Worm (Caenorhabditis elegans) whole organism, late embryonic: ENCODE data around the gene syx-16.

ENCODE experiments used
- C38D4.7 ChIP-seq: fragments of 200-800 bp; sonication (Bioruptor generic); optimal IDR thresholded peaks from 2 replicates; lab custom pipeline; 2018; ENCODE audit warnings: mild to moderate bottlenecking, missing genetic modification characterization, moderate library complexity, missing compliant biosample characterization
- K02D7.2 ChIP-seq: sonication (generic microtip); optimal IDR thresholded peaks from 2 replicates; lab custom pipeline; 2017; ENCODE audit warnings: mild to moderate bottlenecking, missing genetic modification characterization, missing compliant biosample characterization
- T23F11.4 ChIP-seq: fragments of 200-800 bp; sonication (Bioruptor generic); optimal IDR thresholded peaks from 2 replicates; lab custom pipeline; 2018; ENCODE audit warnings: mild to moderate bottlenecking, missing genetic modification characterization, missing compliant biosample characterization
- Y22D7AL.16 ChIP-seq: sonication (generic microtip); optimal IDR thresholded peaks from 2 replicates; lab custom pipeline; 2016; ENCODE audit warnings: missing genetic modification characterization, missing compliant biosample characterization
- ahr-1 ChIP-seq: sonication (generic microtip); optimal IDR thresholded peaks from 2 replicates; lab custom pipeline; 2016; ENCODE audit warnings: missing genetic modification characterization, missing compliant biosample characterization
- ama-1 ChIP-seq: fragments of 150-350 bp; optimal IDR thresholded peaks from 2 replicates; lab custom pipeline; 2014
- ceh-14 ChIP-seq: sonication (generic microtip); optimal IDR thresholded peaks from 2 replicates; lab custom pipeline; 2016; ENCODE audit warnings: missing genotype, missing genetic modification characterization, missing compliant biosample characterization
- ceh-18 ChIP-seq: sonication (generic microtip); optimal IDR thresholded peaks from 2 replicates; lab custom pipeline; 2016; ENCODE audit warnings: missing genetic modification characterization, missing compliant biosample characterization
- ceh-22 ChIP-seq: sonication (generic microtip); optimal IDR thresholded peaks from 2 replicates; lab custom pipeline; 2017; ENCODE audit warnings: missing biosample characterization, missing genetic modification characterization
- ceh-30 ChIP-seq: fragments of 150-350 bp; optimal IDR thresholded peaks from 2 replicates; lab custom pipeline; 2014; ENCODE audit warnings: missing biosample characterization, missing genetic modification characterization
- ceh-31 ChIP-seq: sonication (generic microtip); optimal IDR thresholded peaks from 2 replicates; lab custom pipeline; 2016; ENCODE audit warnings: missing genetic modification characterization, missing compliant biosample characterization
- ceh-34 ChIP-seq: sonication (generic microtip); optimal IDR thresholded peaks from 2 replicates; lab custom pipeline; 2016; ENCODE audit warnings: mild to moderate bottlenecking, missing genetic modification characterization, missing compliant biosample characterization
- ceh-45 ChIP-seq: fragments of 200-800 bp; sonication (Bioruptor generic); IDR thresholded peaks from 2 replicates; pipeline ENCODE4 v1.3.6; 2022; ENCODE audit warnings: missing genetic modification reagents, missing genetic modification characterization, missing compliant biosample characterization
- ceh-6 ChIP-seq: fragments of 200-800 bp; sonication (Bioruptor generic); optimal IDR thresholded peaks from 2 replicates; lab custom pipeline; 2018; ENCODE audit warnings: mild to moderate bottlenecking, missing genetic modification characterization, missing compliant biosample characterization
- ceh-9 ChIP-seq: sonication (generic microtip); optimal IDR thresholded peaks from 2 replicates; lab custom pipeline; 2016; ENCODE audit warnings: mild to moderate bottlenecking, missing genetic modification characterization, inconsistent platforms, missing compliant biosample characterization
- che-1 ChIP-seq: sonication (generic microtip); optimal IDR thresholded peaks from 2 replicates; lab custom pipeline; 2016; ENCODE audit warnings: mild to moderate bottlenecking, missing genetic modification characterization, missing compliant biosample characterization
- elt-2 ChIP-seq: sonication (generic microtip); optimal IDR thresholded peaks from 2 replicates; lab custom pipeline; 2016; ENCODE audit warnings: missing genetic modification reagents, missing genetic modification characterization, missing compliant biosample characterization
- elt-4 ChIP-seq: sonication (generic microtip); optimal IDR thresholded peaks from 2 replicates; lab custom pipeline; 2016; ENCODE audit warnings: missing genetic modification characterization, missing compliant biosample characterization
- ets-4 ChIP-seq: sonication (generic microtip); optimal IDR thresholded peaks from 2 replicates; lab custom pipeline; 2016; ENCODE audit warnings: missing genetic modification characterization, missing compliant biosample characterization
- fax-1 ChIP-seq: sonication (generic microtip); optimal IDR thresholded peaks from 2 replicates; lab custom pipeline; 2016; ENCODE audit warnings: missing genotype, missing genetic modification characterization, missing compliant biosample characterization
- fkh-10 ChIP-seq: fragments of 150-350 bp; optimal IDR thresholded peaks from 2 replicates; lab custom pipeline; 2014; ENCODE audit warnings: missing biosample characterization, missing genetic modification reagents, missing genetic modification characterization
- gmeb-2 ChIP-seq: sonication (generic microtip); optimal IDR thresholded peaks from 2 replicates; lab custom pipeline; 2016; ENCODE audit warnings: missing genetic modification characterization, inconsistent platforms, missing compliant biosample characterization
- hlh-13 ChIP-seq: fragments of 200-800 bp; sonication (Bioruptor generic); optimal IDR thresholded peaks from 2 replicates; lab custom pipeline; 2018; ENCODE audit warnings: mild to moderate bottlenecking, missing genetic modification characterization, missing compliant biosample characterization
- hlh-15 ChIP-seq: sonication (generic microtip); optimal IDR thresholded peaks from 2 replicates; lab custom pipeline; 2016; ENCODE audit warnings: missing genetic modification characterization, missing compliant biosample characterization
- hlh-30 ChIP-seq: sonication (generic microtip); optimal IDR thresholded peaks from 2 replicates; lab custom pipeline; 2017; ENCODE audit warnings: antibody characterized with exemption, missing genetic modification characterization, missing compliant biosample characterization; ENCODE audit not compliant: insufficient read depth
- hlh-6 ChIP-seq: sonication (generic microtip); optimal IDR thresholded peaks from 2 replicates; lab custom pipeline; 2016; ENCODE audit warnings: missing genotype, missing genetic modification characterization, missing compliant biosample characterization
- lim-6 ChIP-seq: sonication (generic microtip); optimal IDR thresholded peaks from 2 replicates; lab custom pipeline; 2016; ENCODE audit warnings: missing genetic modification characterization, missing compliant biosample characterization
- lin-11 ChIP-seq: fragments of 200-800 bp; sonication (Bioruptor generic); optimal IDR thresholded peaks from 2 replicates; lab custom pipeline; 2018; ENCODE audit warnings: mild to moderate bottlenecking, missing genetic modification characterization, missing compliant biosample characterization
- madf-2 ChIP-seq: sonication (generic microtip); optimal IDR thresholded peaks from 2 replicates; lab custom pipeline; 2017; ENCODE audit warnings: missing genetic modification characterization, missing compliant biosample characterization
- mec-3 ChIP-seq: sonication (generic microtip); optimal IDR thresholded peaks from 2 replicates; lab custom pipeline; 2016; ENCODE audit warnings: borderline replicate concordance, missing genetic modification characterization, missing compliant biosample characterization
- nhr-232 ChIP-seq: sonication (generic microtip); optimal IDR thresholded peaks from 2 replicates; lab custom pipeline; 2016; ENCODE audit warnings: missing genetic modification characterization, missing compliant biosample characterization
- odd-2 ChIP-seq: sonication (generic microtip); optimal IDR thresholded peaks from 2 replicates; lab custom pipeline; 2017; ENCODE audit warnings: antibody characterized with exemption, mild to moderate bottlenecking, missing genetic modification characterization, missing compliant biosample characterization
- pag-3 ChIP-seq: sonication (generic microtip); optimal IDR thresholded peaks from 2 replicates; lab custom pipeline; 2016; ENCODE audit warnings: missing compliant biosample characterization, missing genetic modification characterization, borderline replicate concordance
- pat-9 ChIP-seq: fragments of 200-800 bp; sonication (Bioruptor generic); optimal IDR thresholded peaks from 2 replicates; lab custom pipeline; 2018; ENCODE audit warnings: mild to moderate bottlenecking, missing genetic modification characterization, moderate library complexity, missing compliant biosample characterization
- pax-1 ChIP-seq: fragments of 150-350 bp; optimal IDR thresholded peaks from 2 replicates; lab custom pipeline; 2014; ENCODE audit warnings: missing biosample characterization, missing genetic modification characterization
- pha-2 ChIP-seq: sonication (generic microtip); optimal IDR thresholded peaks from 2 replicates; lab custom pipeline; 2017; ENCODE audit warnings: mild to moderate bottlenecking, missing genetic modification characterization, missing compliant biosample characterization
- pha-4 ChIP-seq: fragments of 150-350 bp; optimal IDR thresholded peaks from 2 replicates; lab custom pipeline; 2018; ENCODE audit warnings: missing biosample characterization, missing genetic modification reagents, missing genetic modification characterization
- pros-1 ChIP-seq: fragments of 150-350 bp; optimal IDR thresholded peaks from 2 replicates; lab custom pipeline; 2014; ENCODE audit warnings: missing biosample characterization, missing genetic modification reagents, missing genetic modification characterization
- rnt-1 ChIP-seq: sonication (generic microtip); optimal IDR thresholded peaks from 2 replicates; lab custom pipeline; 2016; ENCODE audit warnings: missing genetic modification characterization, missing compliant biosample characterization
- sdc-2 ChIP-seq: sonication (generic microtip); optimal IDR thresholded peaks from 2 replicates; lab custom pipeline; 2016; ENCODE audit warnings: missing genotype, missing genetic modification characterization, missing compliant biosample characterization
- tbx-2 ChIP-seq: sonication (generic microtip); optimal IDR thresholded peaks from 2 replicates; lab custom pipeline; 2016; ENCODE audit warnings: missing genetic modification characterization, missing compliant biosample characterization
- tbx-7 ChIP-seq: sonication (generic microtip); optimal IDR thresholded peaks from 2 replicates; lab custom pipeline; 2016; ENCODE audit warnings: missing genotype, missing genetic modification characterization, missing compliant biosample characterization
- ttx-3 ChIP-seq: sonication (generic microtip); optimal IDR thresholded peaks from 2 replicates; lab custom pipeline; 2016; ENCODE audit warnings: missing genetic modification reagents, missing genetic modification characterization, missing compliant biosample characterization
- unc-3 ChIP-seq, 2 experiments: fragments of 200-800 bp in 1 of 2; sonication (Bioruptor generic) in 1 of 2; sonication (generic microtip) in 1 of 2; conservative IDR thresholded peaks in 1 of 2; optimal IDR thresholded peaks in 1 of 2; 2 replicates each; pipeline versions ENCODE4 v1.3.6 to Lab custom; 2016 to 2022; ENCODE audit warnings: missing compliant biosample characterization in 2 of 2, missing genetic modification characterization in 2 of 2, missing genetic modification reagents in 1 of 2
- unc-42 ChIP-seq: sonication (generic microtip); optimal IDR thresholded peaks from 2 replicates; lab custom pipeline; 2016; ENCODE audit warnings: missing genotype, missing genetic modification characterization, missing compliant biosample characterization
- unc-55 ChIP-seq: sonication (generic microtip); optimal IDR thresholded peaks from 2 replicates; lab custom pipeline; 2017; ENCODE audit warnings: missing biosample characterization, missing genetic modification reagents, missing genetic modification characterization
- unc-86 ChIP-seq: sonication (generic microtip); optimal IDR thresholded peaks from 2 replicates; lab custom pipeline; 2016; ENCODE audit warnings: missing genetic modification characterization, missing compliant biosample characterization
- zip-5 ChIP-seq: sonication (generic microtip); optimal IDR thresholded peaks from 2 replicates; lab custom pipeline; 2016; ENCODE audit warnings: missing genetic modification characterization, missing compliant biosample characterization
- ztf-16 ChIP-seq: sonication (generic microtip); optimal IDR thresholded peaks from 2 replicates; lab custom pipeline; 2017; ENCODE audit warnings: missing genetic modification characterization, missing compliant biosample characterization

syx-16 gene

ce11 chrIII:5228839-5229238, 19.9 kb upstream of the syx-16 start:
- no peak for TF ChIP-seq K02D7.2 (tag; lab: Kevin White, UChicago)
- no peak for TF ChIP-seq tbx-2 (tag; lab: Kevin White, UChicago)
- no peak for TF ChIP-seq elt-4 (tag; lab: Kevin White, UChicago)
- TF ChIP-seq fkh-10 (GFP tag; lab: Kevin White, UChicago) = no peak
- no peak for TF ChIP-seq rnt-1 (tag; lab: Kevin White, UChicago)
- TF ChIP-seq fax-1 (tag; lab: Kevin White, UChicago) = no peak
- no peak for TF ChIP-seq ahr-1 (tag; lab: Kevin White, UChicago)
- no peak for TF ChIP-seq pag-3 (tag; lab: Kevin White, UChicago)
- no peak for TF ChIP-seq lin-11 (tag; lab: Kevin White, UChicago)
- no peak for TF ChIP-seq nhr-232 (tag; lab: Kevin White, UChicago)
- no peak for TF ChIP-seq sdc-2
- TF ChIP-seq hlh-13 (GFP tag; lab: Kevin White, UChicago) = no peak
- TF ChIP-seq hlh-30 = no peak
- TF ChIP-seq ceh-45 (GFP tag; lab: Robert Waterston, UW) = no peak
- TF ChIP-seq pros-1 = no peak
- no peak for TF ChIP-seq unc-86
- no peak for TF ChIP-seq pha-2
- TF ChIP-seq ztf-16 (tag; lab: Kevin White, UChicago) = no peak

DNA sequence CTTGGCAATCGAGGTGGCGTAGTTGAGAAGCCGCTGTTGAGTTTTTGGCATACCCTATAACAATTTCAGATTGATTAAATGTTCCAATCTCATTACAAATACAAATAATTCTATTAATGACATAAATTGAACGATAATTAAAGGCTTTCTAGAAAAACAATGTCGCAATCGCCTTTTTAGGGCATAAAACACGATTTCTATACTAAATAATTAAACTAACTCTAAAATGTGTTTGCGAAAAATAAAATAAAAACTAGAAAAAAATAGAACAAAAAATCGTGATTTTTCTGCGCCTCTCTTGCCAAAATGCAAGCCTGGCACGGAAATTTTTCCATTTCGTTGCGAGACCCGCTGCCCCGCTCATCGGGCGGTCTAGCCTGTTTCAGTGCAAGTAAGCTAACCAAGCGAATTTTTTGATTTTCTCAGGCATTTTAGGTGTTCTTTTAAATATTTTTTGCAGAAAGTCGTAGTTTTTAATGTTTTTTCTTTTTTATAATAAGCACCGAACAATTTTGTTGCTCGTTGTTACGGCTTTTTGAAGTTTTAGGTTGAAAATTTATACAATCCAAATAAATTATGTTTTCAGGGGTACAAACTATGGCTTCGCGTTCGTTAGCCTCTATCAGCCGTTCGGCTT, 19.0 kb upstream of the syx-16 start, which contains the start of the genes C34E10.12, C34E10.10 and atp-2:
Gene C34E10.12, minus strand, starts transcription at position 51 of the 637 bp plus-strand sequence.
Gene C34E10.10, minus strand, starts transcription at position 54 of the 637 bp plus-strand sequence.
Gene atp-2, plus strand, starts transcription at position 587 of the 637 bp plus-strand sequence.
- no peak for TF ChIP-seq elt-4 (tag; lab: Kevin White, UChicago)
- peak; percentile 22 for TF ChIP-seq pax-1 (tag; lab: Kevin White, UChicago)
- peak; percentile 78 for TF ChIP-seq ceh-31 (tag; lab: Kevin White, UChicago)
- peak; percentile 56 for TF ChIP-seq ceh-34 (tag; lab: Kevin White, UChicago)
- peak; percentile 68 for TF ChIP-seq ets-4 (tag; lab: Kevin White, UChicago)
- TF ChIP-seq ama-1 (lab: Kevin White, UChicago) = no peak
- TF ChIP-seq pros-1 = no peak
- no peak for TF ChIP-seq ahr-1 (tag; lab: Kevin White, UChicago)
- peak; percentile 33 for TF ChIP-seq ttx-3
- TF ChIP-seq hlh-30 = no peak
- TF ChIP-seq unc-55 (GFP tag; lab: Kevin White, UChicago) = no peak
- no peak for TF ChIP-seq che-1 (tag; lab: Kevin White, UChicago)
- TF ChIP-seq fax-1 (tag; lab: Kevin White, UChicago) = no peak
- peak; percentile 37 for TF ChIP-seq ceh-14 (tag; lab: Kevin White, UChicago)
- no peak for TF ChIP-seq ceh-30
- TF ChIP-seq ceh-18 (tag; lab: Kevin White, UChicago) = peak; percentile 48
- TF ChIP-seq hlh-15 (tag; lab: Kevin White, UChicago) = no peak
- no peak for TF ChIP-seq zip-5
- no peak for TF ChIP-seq pha-4 (tag; lab: Kevin White, UChicago)
- TF ChIP-seq lim-6 (tag; lab: Kevin White, UChicago) = no peak
- no peak for TF ChIP-seq odd-2
- TF ChIP-seq unc-42 (tag; lab: Kevin White, UChicago) = peak; percentile 49
- no peak for TF ChIP-seq fkh-10 (GFP tag; lab: Kevin White, UChicago)
- TF ChIP-seq lin-11 (tag; lab: Kevin White, UChicago) = no peak
- TF ChIP-seq nhr-232 (tag; lab: Kevin White, UChicago) = no peak
- TF ChIP-seq tbx-7 = no peak
- TF ChIP-seq madf-2 = no peak
- no peak for TF ChIP-seq hlh-13 (GFP tag; lab: Kevin White, UChicago)
- TF ChIP-seq elt-2 = peak; percentile 51
- no peak for TF ChIP-seq gmeb-2
- no peak for TF ChIP-seq sdc-2
- no peak for TF ChIP-seq T23F11.4 (GFP tag; lab: Kevin White, UChicago)
- no peak for TF ChIP-seq ceh-6 (GFP tag; lab: Kevin White, UChicago)
- TF ChIP-seq pha-2 = no peak
- no peak for TF ChIP-seq C38D4.7
- TF ChIP-seq mec-3 (tag; lab: Kevin White, UChicago) = no peak
- TF ChIP-seq unc-3 (GFP tag; conservative IDR thresholded peaks at IDR 0.05; lab: Robert Waterston, UW) = no peak; the same call in 1 of the 2 replicates
- no peak for TF ChIP-seq unc-3 (tag; optimal IDR thresholded peaks at IDR 0.05; lab: Kevin White, UChicago)
- no peak for TF ChIP-seq pat-9 (tag; lab: Kevin White, UChicago)
- TF ChIP-seq hlh-6 = no peak
- TF ChIP-seq Y22D7AL.16 (tag; lab: Kevin White, UChicago) = no peak
- no peak for TF ChIP-seq ceh-9 (tag; lab: Kevin White, UChicago)
- no peak for TF ChIP-seq ceh-22 (tag; lab: Kevin White, UChicago)
